Fruit fly (Drosophila melanogaster): Measurements from ENCODE around the gene Mco4.

Mco4 gene

dm6 chrX:17819635-17820139 is 36.2 kb downstream of the Mco4 start, which contains the start of gene CG12986:
Gene CG12986 (minus strand): TSS chrX:17819685.
- TF ChIP-seq CG33017 (tag; optimal IDR thresholded peaks at IDR 0.05) = no peak
- no peak for TF ChIP-seq CG12768 (GFP tag; optimal IDR thresholded peaks at IDR 0.05)
- no peak for TF ChIP-seq CG7101 (tag; optimal IDR thresholded peaks at IDR 0.05)
- no peak for TF ChIP-seq pad (GFP tag; optimal IDR thresholded peaks at IDR 0.05)
- no peak for TF ChIP-seq cnc (optimal IDR thresholded peaks at IDR 0.05)
- TF ChIP-seq bab1 (GFP tag; optimal IDR thresholded peaks at IDR 0.05) = no peak
- TF ChIP-seq CG7045 (GFP tag; optimal IDR thresholded peaks at IDR 0.05) = no peak
- TF ChIP-seq Crg-1 (GFP tag; optimal IDR thresholded peaks at IDR 0.05) = no peak
- TF ChIP-seq CG14711 (tag; optimal IDR thresholded peaks at IDR 0.05) = no peak
- no peak for TF ChIP-seq CG11617 (GFP tag; optimal IDR thresholded peaks at IDR 0.05)
- no peak for TF ChIP-seq toe (GFP tag; optimal IDR thresholded peaks at IDR 0.05)
- TF ChIP-seq tj (GFP tag; optimal IDR thresholded peaks at IDR 0.05) = no peak
- no peak for TF ChIP-seq cic (GFP tag; optimal IDR thresholded peaks at IDR 0.05)

- TF ChIP-seq tj (GFP tag; optimal IDR thresholded peaks at IDR 0.05) = no peak
- TF ChIP-seq Mnt (GFP tag; optimal IDR thresholded peaks at IDR 0.05) = no peak
- TF ChIP-seq bab1 (GFP tag; optimal IDR thresholded peaks at IDR 0.05) = no peak
- TF ChIP-seq CG14711 (tag; optimal IDR thresholded peaks at IDR 0.05) = no peak
- no peak for TF ChIP-seq CG33017 (tag; optimal IDR thresholded peaks at IDR 0.05)
- TF ChIP-seq CG7101 (tag; optimal IDR thresholded peaks at IDR 0.05) = no peak
- no peak for TF ChIP-seq CG7045 (GFP tag; optimal IDR thresholded peaks at IDR 0.05)
- TF ChIP-seq ovo (GFP tag; optimal IDR thresholded peaks at IDR 0.05) = no peak
- TF ChIP-seq pad (GFP tag; optimal IDR thresholded peaks at IDR 0.05) = no peak
- TF ChIP-seq Clk (GFP tag; optimal IDR thresholded peaks at IDR 0.05) = no peak
- TF ChIP-seq cnc (optimal IDR thresholded peaks at IDR 0.05) = no peak
- TF ChIP-seq kay (GFP tag; ENCODE audit: borderline replicate concordance) = no peak
- TF ChIP-seq CG11617 (GFP tag; optimal IDR thresholded peaks at IDR 0.05) = no peak
- no peak for TF ChIP-seq cic (GFP tag; optimal IDR thresholded peaks at IDR 0.05)
- TF ChIP-seq CG5204 (GFP tag; optimal IDR thresholded peaks at IDR 0.05) = no peak
- TF ChIP-seq CG1620 (GFP tag; optimal IDR thresholded peaks at IDR 0.05) = no peak
- no peak for TF ChIP-seq CG12768 (GFP tag; optimal IDR thresholded peaks at IDR 0.05)
- TF ChIP-seq Crg-1 (GFP tag; optimal IDR thresholded peaks at IDR 0.05) = no peak
- no peak for TF ChIP-seq Hr96 (GFP tag; optimal IDR thresholded peaks at IDR 0.05)
Measured at dm6 chrX:17816437-17816836, 39.5 kb downstream of the Mco4 start.

dm6 chrX:17814783-17815182 is 41.1 kb downstream of the Mco4 start:
- TF ChIP-seq CG1620 (GFP tag; optimal IDR thresholded peaks at IDR 0.05) (no peak), ovo (GFP tag; optimal IDR thresholded peaks at IDR 0.05) (no peak), CG12768 (GFP tag; optimal IDR thresholded peaks at IDR 0.05) (no peak), Mnt (GFP tag; optimal IDR thresholded peaks at IDR 0.05) (no peak), kay (GFP tag; ENCODE audit: borderline replicate concordance) (no peak), cic (GFP tag; optimal IDR thresholded peaks at IDR 0.05) (no peak), toe (GFP tag; optimal IDR thresholded peaks at IDR 0.05) (no peak), cnc (optimal IDR thresholded peaks at IDR 0.05) (no peak), Clk (GFP tag; optimal IDR thresholded peaks at IDR 0.05) (no peak), pad (GFP tag; optimal IDR thresholded peaks at IDR 0.05) (no peak), CG5204 (GFP tag; optimal IDR thresholded peaks at IDR 0.05) (no peak), Crg-1 (GFP tag; optimal IDR thresholded peaks at IDR 0.05) (no peak)

dm6 chrX:17812193-17812592 is 43.7 kb downstream of the Mco4 start:
- TF ChIP-seq Clk (GFP tag; optimal IDR thresholded peaks at IDR 0.05) = no peak
- TF ChIP-seq CG33017 (tag; optimal IDR thresholded peaks at IDR 0.05) = no peak
- TF ChIP-seq CG11617 (GFP tag; optimal IDR thresholded peaks at IDR 0.05) = no peak
- no peak for TF ChIP-seq toe (GFP tag; optimal IDR thresholded peaks at IDR 0.05)
- no peak for TF ChIP-seq ovo (GFP tag; optimal IDR thresholded peaks at IDR 0.05)
- no peak for TF ChIP-seq bab1 (GFP tag; optimal IDR thresholded peaks at IDR 0.05)
- no peak for TF ChIP-seq kay (GFP tag; ENCODE audit: borderline replicate concordance)
- TF ChIP-seq CG12768 (GFP tag; optimal IDR thresholded peaks at IDR 0.05) = no peak
- TF ChIP-seq pad (GFP tag; optimal IDR thresholded peaks at IDR 0.05) = no peak
- TF ChIP-seq Mnt (GFP tag; optimal IDR thresholded peaks at IDR 0.05) = no peak
- no peak for TF ChIP-seq CG5204 (GFP tag; optimal IDR thresholded peaks at IDR 0.05)
- TF ChIP-seq Crg-1 (GFP tag; optimal IDR thresholded peaks at IDR 0.05) = no peak

dm6 chrX:17806973-17807372 is 49.0 kb downstream of the Mco4 start:
- TF ChIP-seq CG7045 (GFP tag; optimal IDR thresholded peaks at IDR 0.05) = no peak

- TF ChIP-seq CG7045 (GFP tag; optimal IDR thresholded peaks at IDR 0.05) = no peak
- TF ChIP-seq CG33017 (tag; optimal IDR thresholded peaks at IDR 0.05) = no peak
- TF ChIP-seq Clk (GFP tag; optimal IDR thresholded peaks at IDR 0.05) = no peak
- no peak for TF ChIP-seq Hr96 (GFP tag; optimal IDR thresholded peaks at IDR 0.05)
- no peak for TF ChIP-seq Mnt (GFP tag; optimal IDR thresholded peaks at IDR 0.05)
Measured at dm6 chrX:17806335-17806734, 49.6 kb downstream of the Mco4 start.

dm6 chrX:17804048-17804447 is 51.9 kb downstream of the Mco4 start:
- TF ChIP-seq kay (GFP tag; ENCODE audit: borderline replicate concordance) (no peak), CG1620 (GFP tag; optimal IDR thresholded peaks at IDR 0.05) (no peak), CG14711 (tag; optimal IDR thresholded peaks at IDR 0.05) (no peak), CG12768 (GFP tag; optimal IDR thresholded peaks at IDR 0.05) (no peak), cic (GFP tag; optimal IDR thresholded peaks at IDR 0.05) (no peak), CG11617 (GFP tag; optimal IDR thresholded peaks at IDR 0.05) (no peak), cnc (optimal IDR thresholded peaks at IDR 0.05) (no peak), Mnt (GFP tag; optimal IDR thresholded peaks at IDR 0.05) (no peak), tj (GFP tag; optimal IDR thresholded peaks at IDR 0.05) (no peak), CG7045 (GFP tag; optimal IDR thresholded peaks at IDR 0.05) (no peak)

Measured in whole organism, adult.